Worm (Caenorhabditis elegans) whole organism, mixed stage, embryonic: ENCODE results near the gene cup-16.

ENCODE experiments used
- drap-1 ChIP-seq: fragments of 200-800 bp; sonication (Bioruptor generic); optimal IDR thresholded peaks from 3 replicates; lab custom pipeline; 2018; ENCODE audit warnings: mild to moderate bottlenecking, missing genetic modification characterization, missing compliant biosample characterization
- mep-1 ChIP-seq: fragments of 150-350 bp; optimal IDR thresholded peaks from 2 replicates; lab custom pipeline; 2017; ENCODE audit warnings: missing biosample characterization, missing genetic modification reagents, missing genetic modification characterization, inconsistent platforms

ce11 chrII:8684824-8685223 is 22.1 kb upstream of the cup-16 start, which contains the start of gene hgap-2:
- TF ChIP-seq mep-1 (no peak), drap-1 (GFP tag; lab: Kevin White, UChicago) (no peak)
